Worm (Caenorhabditis elegans): ENCODE measurements around the gene cdc-25.2.

cdc-25.2 gene

DNA sequence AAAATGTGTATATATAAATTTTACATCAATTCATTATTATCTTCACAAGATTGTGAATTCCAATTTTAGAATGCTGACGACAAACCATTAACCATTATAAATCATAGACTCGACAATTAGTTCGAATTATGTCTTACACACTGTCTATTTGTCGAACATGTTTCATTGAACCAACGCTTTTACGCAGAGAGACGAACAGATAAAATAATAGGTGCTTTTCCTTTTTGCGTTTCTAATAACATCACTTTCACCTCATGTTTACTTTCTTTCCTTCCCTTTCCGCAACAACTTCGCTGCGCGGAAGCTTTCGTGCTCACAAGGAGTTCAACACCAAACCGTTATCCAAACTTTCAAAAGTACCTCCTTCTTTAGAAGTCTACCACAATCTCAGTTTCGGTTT lies 19.0 kb upstream of the cdc-25.2 start, which contains the start of gene F52F10.2:
TSS of gene F52F10.2 (plus strand) at position 301 of the 400 bp plus-strand sequence.
- TF ChIP-seq mdl-1 (tag; optimal IDR thresholded peaks at IDR 0.05) = no peak
- TF ChIP-seq unc-39 (tag; optimal IDR thresholded peaks at IDR 0.05) = no peak
- TF ChIP-seq elt-3 (tag; optimal IDR thresholded peaks at IDR 0.05) = no peak
- no peak for TF ChIP-seq ztf-11 (tag; optimal IDR thresholded peaks at IDR 0.05)
- TF ChIP-seq aly-2 (tag; optimal IDR thresholded peaks at IDR 0.05) = no peak
- TF ChIP-seq Y55F3AM.14 (GFP tag; optimal IDR thresholded peaks at IDR 0.05) = no peak
- no peak for TF ChIP-seq ceh-16 (tag; optimal IDR thresholded peaks at IDR 0.05)
- no peak for TF ChIP-seq dmd-4 (tag; optimal IDR thresholded peaks at IDR 0.05)
- TF ChIP-seq sma-3 (GFP tag; optimal IDR thresholded peaks at IDR 0.05) = no peak
- TF ChIP-seq peb-1 (tag; optimal IDR thresholded peaks at IDR 0.05) = no peak
- TF ChIP-seq nhr-6 (tag; optimal IDR thresholded peaks at IDR 0.05) = no peak
- no peak for TF ChIP-seq sma-9 (GFP tag; optimal IDR thresholded peaks at IDR 0.05)
- TF ChIP-seq sma-9 (tag; optimal IDR thresholded peaks at IDR 0.05) = no peak
- no peak for TF ChIP-seq alr-1 (tag; optimal IDR thresholded peaks at IDR 0.05)
- no peak for TF ChIP-seq lin-39 (tag; optimal IDR thresholded peaks at IDR 0.05)
- no peak for TF ChIP-seq ama-1 (optimal IDR thresholded peaks at IDR 0.05)
- TF ChIP-seq zag-1 (tag; optimal IDR thresholded peaks at IDR 0.05) = no peak
- TF ChIP-seq egl-27 (tag; optimal IDR thresholded peaks at IDR 0.05) = no peak
- TF ChIP-seq unc-55 (GFP tag; optimal IDR thresholded peaks at IDR 0.05) = no peak
- TF ChIP-seq nhr-10 (tag; optimal IDR thresholded peaks at IDR 0.05) = no peak
- no peak for TF ChIP-seq unc-62 (GFP tag; optimal IDR thresholded peaks at IDR 0.05)

DNA sequence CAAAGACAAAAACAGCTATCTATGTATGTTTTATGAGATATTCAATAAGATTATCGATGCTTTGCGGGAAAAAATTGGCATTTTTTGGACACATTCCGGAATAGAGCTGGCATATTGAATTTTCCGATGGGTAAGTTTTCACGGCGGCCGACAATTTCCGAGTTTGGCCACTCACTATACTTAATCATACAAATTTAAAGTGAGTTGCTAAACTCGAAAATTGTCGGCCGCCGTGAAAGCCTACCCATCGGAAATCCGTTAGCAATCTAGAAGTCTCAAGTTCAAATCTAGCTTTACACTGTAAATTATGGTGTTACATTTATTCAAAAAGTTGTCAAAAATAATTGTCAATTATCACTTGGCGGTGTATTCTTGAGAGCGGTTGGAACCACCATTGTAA lies 16.2 kb upstream of the cdc-25.2 start:
- TF ChIP-seq nhr-237 (tag; optimal IDR thresholded peaks at IDR 0.05) (no peak), peb-1 (tag; optimal IDR thresholded peaks at IDR 0.05) (no peak), aly-2 (tag; optimal IDR thresholded peaks at IDR 0.05) (no peak)

ce11 chrV:1551143-1551542 lies 15.7 kb upstream of the cdc-25.2 start:
- TF ChIP-seq unc-55 (GFP tag; optimal IDR thresholded peaks at IDR 0.05) (no peak), dmd-4 (tag; optimal IDR thresholded peaks at IDR 0.05) (no peak), ama-1 (optimal IDR thresholded peaks at IDR 0.05) (no peak), ZK546.5 (tag; optimal IDR thresholded peaks at IDR 0.05) (no peak), aly-2 (tag; optimal IDR thresholded peaks at IDR 0.05) (no peak), nhr-21 (tag; optimal IDR thresholded peaks at IDR 0.05) (no peak), blmp-1 (tag; optimal IDR thresholded peaks at IDR 0.05; ENCODE audit: insufficient read depth) (no peak), nhr-11 (tag; optimal IDR thresholded peaks at IDR 0.05) (no peak), nhr-6 (tag; optimal IDR thresholded peaks at IDR 0.05) (no peak), unc-62 (GFP tag; optimal IDR thresholded peaks at IDR 0.05) (no peak), sma-3 (GFP tag; optimal IDR thresholded peaks at IDR 0.05) (no peak)

DNA sequence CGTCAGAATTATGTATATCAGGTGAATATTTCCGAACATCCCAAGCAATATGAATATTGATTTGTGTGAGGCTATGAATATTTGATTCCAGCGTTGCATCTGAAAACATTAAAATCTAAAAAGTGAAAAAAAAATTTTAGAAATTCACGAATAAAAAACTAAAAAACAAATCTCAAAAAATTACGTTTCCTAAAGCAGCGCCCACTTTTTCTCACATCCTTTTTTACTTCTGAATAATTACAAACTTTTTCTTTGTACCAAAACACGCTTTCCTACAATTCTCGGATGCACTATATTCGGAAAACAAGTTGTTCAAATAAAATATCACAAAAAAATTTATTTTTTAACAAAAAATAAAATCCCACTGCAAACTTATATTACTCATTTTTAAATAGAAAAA lies 13.9 kb upstream of the cdc-25.2 start, which contains the start of gene srsx-8:
TSS of gene srsx-8 (minus strand) at position 101 of the 400 bp plus-strand sequence.
- TF ChIP-seq mab-5 (tag; optimal IDR thresholded peaks at IDR 0.05) (no peak), nhr-25 (tag; optimal IDR thresholded peaks at IDR 0.05) (no peak), ama-1 (optimal IDR thresholded peaks at IDR 0.05) (no peak), lin-11 (tag; optimal IDR thresholded peaks at IDR 0.05) (no peak), unc-62 (GFP tag; optimal IDR thresholded peaks at IDR 0.05) (no peak), nhr-21 (tag; optimal IDR thresholded peaks at IDR 0.05) (no peak), zag-1 (tag; optimal IDR thresholded peaks at IDR 0.05) (no peak), sem-4 (tag; optimal IDR thresholded peaks at IDR 0.05) (no peak), lin-39 (tag; optimal IDR thresholded peaks at IDR 0.05) (no peak), fos-1 (tag; optimal IDR thresholded peaks at IDR 0.05) (no peak), ztf-11 (tag; optimal IDR thresholded peaks at IDR 0.05) (no peak), sma-3 (GFP tag; optimal IDR thresholded peaks at IDR 0.05) (no peak), unc-39 (tag; optimal IDR thresholded peaks at IDR 0.05) (no peak), aly-2 (tag; optimal IDR thresholded peaks at IDR 0.05) (no peak), ceh-16 (tag; optimal IDR thresholded peaks at IDR 0.05) (no peak)

- TF ChIP-seq lsy-2 (tag; optimal IDR thresholded peaks at IDR 0.05) (no peak), nhr-23 (tag; optimal IDR thresholded peaks at IDR 0.05) (no peak), lin-13 (GFP tag; optimal IDR thresholded peaks at IDR 0.05) (no peak), zag-1 (tag; optimal IDR thresholded peaks at IDR 0.05) (no peak), dmd-4 (tag; optimal IDR thresholded peaks at IDR 0.05) (no peak), mab-5 (tag; optimal IDR thresholded peaks at IDR 0.05) (no peak), ZK546.5 (tag; optimal IDR thresholded peaks at IDR 0.05) (no peak), nhr-77 (tag; optimal IDR thresholded peaks at IDR 0.05) (no peak), ama-1 (optimal IDR thresholded peaks at IDR 0.05) (no peak), nhr-10 (tag; optimal IDR thresholded peaks at IDR 0.05) (no peak), snpc-4 (tag; optimal IDR thresholded peaks at IDR 0.05) (no peak)
Measured at ce11 chrV:1555072-1555471, 11.8 kb upstream of the cdc-25.2 start.

Measured in whole organism, L2 larva.